Fruit fly (Drosophila melanogaster) Kc167 (cell line): Measurements from ENCODE around the gene kek5.

Experiments
- Myc ChIP-seq: fragments of >200 bp; optimal IDR thresholded peaks from 2 replicates; lab custom pipeline; 2017; ENCODE audit warnings: missing external identifiers
- Sin3A ChIP-seq: fragments of >200 bp; optimal IDR thresholded peaks from 2 replicates; lab custom pipeline; 2018; ENCODE audit warnings: missing external identifiers
- h ChIP-seq: fragments of >200 bp; optimal IDR thresholded peaks from 3 replicates; lab custom pipeline; 2018; ENCODE audit warnings: missing external identifiers
- insv ChIP-seq: fragments of >200 bp; optimal IDR thresholded peaks from 3 replicates; lab custom pipeline; 2018; ENCODE audit warnings: missing external identifiers
- psq ChIP-seq: fragments of >200 bp; optimal IDR thresholded peaks from 2 replicates; lab custom pipeline; 2017; ENCODE audit warnings: missing external identifiers
- ttk ChIP-seq: sonication (Bioruptor generic); optimal IDR thresholded peaks from 2 replicates; lab custom pipeline; 2017; ENCODE audit warnings: missing external identifiers

kek5 gene

DNA sequence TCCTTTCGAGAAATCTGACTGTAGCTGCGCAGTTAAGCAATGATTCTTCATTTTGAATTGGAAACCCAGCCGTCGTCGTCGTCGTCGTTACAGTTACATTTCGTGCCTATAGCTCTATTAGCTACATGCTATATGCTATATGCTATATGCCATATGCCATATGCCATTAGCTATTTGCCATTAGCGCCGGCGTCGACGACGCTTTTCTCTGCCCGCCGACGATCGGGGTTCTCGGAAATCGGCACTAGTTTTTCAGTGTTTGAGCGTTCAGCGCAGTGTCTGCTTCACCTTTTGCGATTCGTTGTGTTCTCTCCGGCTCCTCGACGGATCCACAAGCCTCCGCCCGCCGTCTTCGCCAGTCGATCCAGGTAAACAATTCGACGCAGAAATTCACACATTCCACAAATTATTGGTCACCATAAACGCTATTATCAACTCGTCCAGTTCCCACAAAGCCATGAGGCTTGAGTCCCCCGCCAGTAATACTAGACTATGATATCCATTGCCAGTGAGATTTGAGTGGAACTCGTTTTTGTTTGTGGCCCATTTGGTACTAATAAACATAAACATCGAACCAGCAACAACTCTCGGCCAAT is 151.3 kb downstream of the kek5 start:
- TF ChIP-seq Sin3A (lab: Kevin White, UChicago): no peak
- TF ChIP-seq insv (lab: Kevin White, UChicago): no peak
- TF ChIP-seq psq (lab: Kevin White, UChicago): no peak
- TF ChIP-seq h (lab: Kevin White, UChicago): no peak
- TF ChIP-seq ttk (lab: Kevin White, UChicago): no peak
- TF ChIP-seq Myc (lab: Kevin White, UChicago): no peak

DNA sequence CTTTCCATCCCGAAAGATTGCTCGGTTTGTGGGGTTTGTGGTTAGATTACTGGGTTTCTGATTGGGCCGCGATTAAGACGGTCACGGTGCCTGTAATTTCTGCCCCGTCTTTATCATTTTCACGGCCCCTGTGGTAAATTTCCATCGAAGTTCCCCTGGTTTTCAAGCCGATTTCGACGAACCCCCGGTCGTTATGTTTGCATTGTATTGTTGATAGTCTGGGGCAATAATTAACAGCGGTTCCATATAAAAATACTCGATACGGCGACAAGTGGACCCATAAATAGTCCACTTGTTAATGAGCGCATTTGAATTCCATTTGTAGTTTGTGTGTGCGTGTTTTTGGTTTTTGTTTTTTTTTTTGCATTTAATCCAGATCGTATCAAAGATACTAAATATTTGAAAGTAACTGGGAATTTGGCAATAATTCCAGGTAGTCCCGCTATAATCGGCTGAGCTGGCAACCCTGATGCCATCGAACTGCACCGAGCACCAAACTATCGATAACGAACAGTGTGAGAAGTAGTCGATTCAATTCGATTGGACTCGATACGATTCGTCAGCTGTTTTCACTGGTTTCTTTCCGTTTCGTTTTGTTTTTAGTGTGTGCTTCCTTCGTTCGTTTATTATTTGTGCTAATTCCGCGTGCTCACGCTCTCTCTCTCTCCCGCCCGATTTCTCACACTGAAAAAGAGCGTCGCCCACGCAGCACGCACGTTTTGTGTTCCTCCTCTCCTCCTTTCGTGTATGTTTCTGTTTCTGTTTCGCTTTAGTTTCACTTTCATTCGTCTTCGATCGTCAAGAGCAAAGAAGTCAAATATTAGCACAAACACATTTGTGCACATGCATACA is 152.6 kb downstream of the kek5 start:
- no peak for TF ChIP-seq Sin3A (lab: Kevin White, UChicago)
- TF ChIP-seq Myc (lab: Kevin White, UChicago): no peak
- no peak for TF ChIP-seq insv (lab: Kevin White, UChicago)
- TF ChIP-seq psq (lab: Kevin White, UChicago): peak; percentile 34

DNA sequence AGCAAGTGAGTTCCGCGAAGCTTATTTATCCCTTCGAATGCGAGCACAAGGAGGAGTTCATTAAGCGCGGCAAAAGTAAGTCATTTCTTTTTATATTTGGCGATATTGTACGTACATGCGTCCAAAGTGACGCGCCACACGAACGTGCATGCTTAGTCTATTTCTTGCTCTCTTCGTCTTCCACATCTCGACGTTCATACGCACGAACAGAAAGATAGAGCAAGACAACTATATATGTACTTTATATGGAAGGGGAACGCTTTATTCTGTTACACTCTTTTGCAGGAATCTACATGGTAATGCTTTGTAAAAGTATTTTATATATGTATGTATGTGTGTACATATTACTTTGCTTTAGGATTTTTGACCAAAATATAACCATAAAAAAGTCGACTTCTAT is 157.2 kb downstream of the kek5 start:
- no peak for TF ChIP-seq psq (lab: Kevin White, UChicago)
- no peak for TF ChIP-seq Myc (lab: Kevin White, UChicago)
- no peak for TF ChIP-seq Sin3A (lab: Kevin White, UChicago)
- TF ChIP-seq ttk (lab: Kevin White, UChicago): no peak
- TF ChIP-seq insv (lab: Kevin White, UChicago): no peak

DNA sequence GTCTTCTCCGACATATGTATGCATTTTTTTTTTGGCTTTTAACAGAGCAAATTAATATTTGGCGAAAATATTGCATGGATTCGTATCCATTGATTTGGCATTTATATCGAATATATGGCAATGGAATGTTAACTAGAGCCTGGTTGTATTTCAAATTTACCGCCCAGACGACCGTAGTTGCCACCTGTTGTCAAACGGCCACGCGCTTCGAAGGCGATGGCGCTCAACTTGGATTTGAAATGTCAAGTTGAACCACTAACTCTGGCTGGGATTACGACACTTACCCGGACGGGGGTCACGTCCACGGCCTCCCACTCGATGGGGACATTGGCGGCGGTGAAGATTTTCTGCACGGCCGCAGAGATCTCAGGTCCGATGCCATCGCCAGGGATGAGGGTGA is 167.4 kb downstream of the kek5 start:
- TF ChIP-seq Sin3A (lab: Kevin White, UChicago): no peak
- TF ChIP-seq h (lab: Kevin White, UChicago): no peak
- no peak for TF ChIP-seq insv (lab: Kevin White, UChicago)
- no peak for TF ChIP-seq psq (lab: Kevin White, UChicago)
- TF ChIP-seq Myc (lab: Kevin White, UChicago): no peak
- TF ChIP-seq ttk (lab: Kevin White, UChicago): no peak

DNA sequence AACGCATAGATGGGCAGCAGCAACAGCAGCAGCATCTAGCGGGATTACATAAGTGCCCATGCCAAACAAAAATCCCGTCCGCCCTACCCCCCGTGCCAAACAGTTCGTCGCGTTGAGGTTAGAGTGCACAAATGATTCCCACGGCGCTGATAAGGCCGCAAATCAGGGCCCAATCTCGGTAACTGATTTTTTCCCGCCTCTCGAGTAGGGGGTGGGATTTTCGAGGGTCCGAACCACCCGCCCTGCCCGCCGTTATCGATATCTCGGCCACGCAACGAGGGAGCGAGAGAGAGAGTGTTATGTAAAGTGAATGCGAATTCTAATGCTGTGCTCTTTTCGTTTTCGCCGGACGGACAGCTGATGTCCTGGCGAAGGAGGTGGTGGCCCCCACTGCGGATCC is 167.9 kb downstream of the kek5 start:
- TF ChIP-seq psq (lab: Kevin White, UChicago) (no peak), h (lab: Kevin White, UChicago) (no peak), Sin3A (lab: Kevin White, UChicago) (no peak), Myc (lab: Kevin White, UChicago) (no peak), insv (lab: Kevin White, UChicago) (no peak), ttk (lab: Kevin White, UChicago) (no peak)
